Fruit fly (Drosophila melanogaster): ENCODE data around the gene Arp8.

DNA sequence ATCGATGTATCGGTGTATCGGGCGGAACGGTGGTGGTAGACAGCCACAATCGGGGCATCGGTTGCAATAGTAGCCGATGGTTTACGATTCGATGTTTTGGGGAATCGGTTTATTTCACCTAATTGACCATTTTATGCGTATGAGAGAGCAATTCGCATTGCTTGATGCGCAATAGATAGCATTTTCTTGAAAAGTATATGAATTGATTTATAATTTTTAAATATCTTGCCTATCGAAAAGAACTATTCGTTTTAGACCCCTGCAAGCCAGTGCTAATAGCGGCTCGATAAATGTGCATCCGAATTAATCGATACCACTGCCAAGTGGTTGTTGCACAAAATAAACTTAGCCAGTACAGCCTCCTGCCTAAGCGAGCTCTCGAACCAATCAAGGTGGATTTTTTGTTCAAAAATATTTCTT, 26.6 kb upstream of the Arp8 start, which contains the start of gene mnb:
- TF ChIP-seq CG10348 (GFP tag; IDR thresholded peaks at IDR 0.05) (no peak), CG12605 (GFP tag; IDR thresholded peaks at IDR 0.05) (no peak), EcR (GFP tag; optimal IDR thresholded peaks at IDR 0.05) (no peak)

Measured in whole organism, pupa.